Fruit fly (Drosophila melanogaster) whole organism, pupa: ENCODE measurements around the gene CG34155.

Experiments
- CG10348 ChIP-seq: fragments of 200-800 bp; sonication (Bioruptor generic); IDR thresholded peaks from 2 replicates; pipeline ENCODE4 v1.3.6; 2022; ENCODE audit warnings: missing biosample characterization, missing genetic modification characterization
- CG12605 ChIP-seq: fragments of 200-800 bp; sonication (Bioruptor generic); IDR thresholded peaks from 2 replicates; pipeline ENCODE4 v1.3.6; 2022; ENCODE audit warnings: missing biosample characterization, missing genetic modification characterization
- CG13204 ChIP-seq: fragments of 200-800 bp; sonication (Bioruptor generic); optimal IDR thresholded peaks from 2 replicates; lab custom pipeline; 2018; ENCODE audit warnings: missing biosample characterization, mild to moderate bottlenecking, missing genetic modification characterization, moderate library complexity
- CG14655 ChIP-seq: fragments of 200-800 bp; sonication (Bioruptor generic); optimal IDR thresholded peaks from 3 replicates; lab custom pipeline; 2017; ENCODE audit warnings: mild to moderate bottlenecking, missing biosample characterization, missing genetic modification reagents, missing genetic modification characterization
- CG15710 ChIP-seq: fragments of 200-800 bp; sonication (Bioruptor generic); optimal IDR thresholded peaks from 2 replicates; lab custom pipeline; 2018; ENCODE audit warnings: missing biosample characterization, mild to moderate bottlenecking, missing genetic modification characterization, moderate library complexity
- CG17806 ChIP-seq: fragments of 200-800 bp; sonication (Bioruptor generic); optimal IDR thresholded peaks from 2 replicates; lab custom pipeline; 2018; ENCODE audit warnings: missing biosample characterization, mild to moderate bottlenecking, missing genetic modification characterization, moderate library complexity
- CG32121 ChIP-seq: fragments of 200-800 bp; sonication (Bioruptor generic); IDR thresholded peaks from 2 replicates; pipeline ENCODE4 v1.3.6; 2022; ENCODE audit warnings: missing biosample characterization, missing genetic modification characterization
- CG34367 ChIP-seq: fragments of 200-800 bp; sonication (Bioruptor generic); optimal IDR thresholded peaks from 2 replicates; lab custom pipeline; 2018; ENCODE audit warnings: missing biosample characterization, mild to moderate bottlenecking, missing genetic modification characterization
- CG4496 ChIP-seq: fragments of 200-800 bp; sonication (Bioruptor generic); IDR thresholded peaks from 3 replicates; pipeline ENCODE4 v1.3.6; 2022; ENCODE audit warnings: missing biosample characterization, missing genetic modification characterization
- CG8159 ChIP-seq: fragments of 200-800 bp; sonication (Bioruptor generic); optimal IDR thresholded peaks from 3 replicates; lab custom pipeline; 2018; ENCODE audit warnings: missing biosample characterization, mild to moderate bottlenecking, missing genetic modification characterization, moderate library complexity
- CG8301 ChIP-seq: fragments of 200-800 bp; sonication (Bioruptor generic); optimal IDR thresholded peaks from 2 replicates; lab custom pipeline; 2018; ENCODE audit warnings: missing biosample characterization, mild to moderate bottlenecking, missing genetic modification characterization
- CG9948 ChIP-seq: fragments of 200-800 bp; sonication (Bioruptor generic); optimal IDR thresholded peaks from 2 replicates; lab custom pipeline; 2018; ENCODE audit warnings: missing biosample characterization, mild to moderate bottlenecking, missing genetic modification characterization, moderate library complexity
- D1 ChIP-seq: fragments of 200-800 bp; sonication (Bioruptor generic); optimal IDR thresholded peaks from 2 replicates; lab custom pipeline; 2018; ENCODE audit warnings: missing biosample characterization, mild to moderate bottlenecking, missing genetic modification characterization, moderate library complexity
- EcR ChIP-seq: fragments of 200-800 bp; sonication (Bioruptor generic); optimal IDR thresholded peaks from 3 replicates; lab custom pipeline; 2019; ENCODE audit warnings: missing biosample characterization, missing genetic modification characterization, mild to moderate bottlenecking, moderate library complexity, missing genetic modification reagents
- Ets98B ChIP-seq: fragments of 200-800 bp; sonication (Bioruptor generic); IDR thresholded peaks from 2 replicates; pipeline ENCODE4 v1.3.6; 2022; ENCODE audit warnings: missing biosample characterization, missing genetic modification characterization
- Pif1A ChIP-seq: fragments of 200-800 bp; sonication (Bioruptor generic); optimal IDR thresholded peaks from 3 replicates; lab custom pipeline; 2016; ENCODE audit warnings: missing biosample characterization, missing genetic modification characterization
- Pif1B ChIP-seq: fragments of 200-800 bp; sonication (Bioruptor generic); optimal IDR thresholded peaks from 3 replicates; lab custom pipeline; 2016; ENCODE audit warnings: missing biosample characterization, missing genetic modification characterization
- Snoo ChIP-seq: fragments of 200-800 bp; sonication (Bioruptor generic); optimal IDR thresholded peaks from 3 replicates; lab custom pipeline; 2017; ENCODE audit warnings: missing biosample characterization, mild to moderate bottlenecking, missing genetic modification characterization, inconsistent platforms
- fd96Ca ChIP-seq: fragments of 200-800 bp; sonication (Bioruptor generic); IDR thresholded peaks from 3 replicates; pipeline ENCODE4 v1.3.6; 2022; ENCODE audit warnings: missing biosample characterization, missing genetic modification characterization
- gl ChIP-seq: fragments of 200-800 bp; sonication (Bioruptor generic); optimal IDR thresholded peaks from 2 replicates; lab custom pipeline; 2018; ENCODE audit warnings: missing biosample characterization, mild to moderate bottlenecking, missing genetic modification characterization
- rn ChIP-seq: fragments of 200-800 bp; sonication (Bioruptor generic); IDR thresholded peaks from 2 replicates; pipeline ENCODE4 v1.3.6; 2022; ENCODE audit warnings: missing biosample characterization, missing genetic modification characterization

CG34155 gene

DNA sequence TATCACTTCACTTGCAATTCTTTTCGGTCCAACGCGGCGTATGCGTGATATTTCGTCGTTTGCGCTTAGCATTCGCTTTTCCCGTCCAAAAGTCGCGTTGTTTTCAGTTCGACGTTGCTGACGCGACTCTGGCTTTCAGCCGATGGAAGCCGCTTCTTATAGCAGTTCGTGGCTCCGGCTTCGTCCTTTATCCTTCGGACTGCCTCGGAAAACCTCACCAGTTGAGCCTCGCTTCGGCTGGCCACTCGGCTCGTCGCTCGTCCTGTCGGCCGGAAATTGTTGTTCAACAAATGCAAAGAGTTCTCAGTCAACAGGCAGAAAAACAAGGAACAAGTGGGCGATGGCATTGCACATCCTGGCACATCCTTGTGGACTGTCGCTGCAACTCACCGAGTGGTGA, at the start of gene CG34155:
CG34155 (minus strand) TSS at position 130 of the 400 bp plus-strand sequence.
- TF ChIP-seq CG17806 (tag; lab: Kevin White, UChicago) (no peak), CG32121 (GFP tag; lab: Robert Waterston, UW) (no peak), CG12605 (GFP tag; lab: Robert Waterston, UW) (no peak), rn (GFP tag; lab: Robert Waterston, UW) (no peak), gl (tag; lab: Kevin White, UChicago) (no peak), CG8301 (no peak), EcR (GFP tag; lab: Kevin White, UChicago) (no peak), Pif1B (GFP tag; lab: Kevin White, UChicago) (no peak), Pif1A (GFP tag; lab: Kevin White, UChicago) (no peak), CG14655 (GFP tag; lab: Kevin White, UChicago) (no peak), CG8159 (no peak), fd96Ca (GFP tag; lab: Robert Waterston, UW) (no peak), Snoo (tag; lab: Kevin White, UChicago) (no peak), CG34367 (tag; lab: Kevin White, UChicago) (no peak), CG10348 (no peak), CG13204 (GFP tag; lab: Kevin White, UChicago) (no peak), D1 (tag; lab: Kevin White, UChicago) (no peak)

DNA sequence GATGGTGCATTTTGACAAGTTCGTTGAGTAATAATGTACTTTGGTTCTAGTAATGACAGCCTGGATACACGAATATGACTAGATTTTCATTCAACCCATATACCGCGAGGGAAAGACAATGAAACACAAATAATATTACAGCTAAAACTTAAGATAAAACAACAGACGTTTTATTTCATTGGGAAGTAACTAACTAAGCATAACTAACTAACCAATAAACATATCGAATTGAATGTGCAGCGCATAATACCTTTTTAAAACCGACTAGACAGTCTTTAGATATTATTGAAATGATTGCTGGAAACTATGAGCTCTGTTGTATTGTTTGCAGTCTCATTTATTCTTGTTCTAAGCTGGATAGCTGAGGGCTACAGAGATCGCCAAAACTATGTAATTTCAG, 45.9 kb upstream of the CG34155 start, which contains the start of gene CG31016:
CG31016 (plus strand) TSS at position 301 of the 400 bp plus-strand sequence.
- TF ChIP-seq fd96Ca (GFP tag; lab: Robert Waterston, UW) (no peak), Snoo (tag; lab: Kevin White, UChicago) (no peak), D1 (tag; lab: Kevin White, UChicago) (no peak), CG34367 (tag; lab: Kevin White, UChicago) (no peak), CG9948 (no peak), CG15710 (tag; lab: Kevin White, UChicago) (no peak), CG17806 (tag; lab: Kevin White, UChicago) (no peak), CG8159 (no peak), EcR (GFP tag; lab: Kevin White, UChicago) (no peak), CG4496 (GFP tag; lab: Robert Waterston, UW) (no peak), Ets98B (GFP tag; lab: Robert Waterston, UW) (no peak), CG8301 (no peak), CG12605 (GFP tag; lab: Robert Waterston, UW) (no peak), CG32121 (GFP tag; lab: Robert Waterston, UW) (no peak), gl (tag; lab: Kevin White, UChicago) (no peak)

DNA sequence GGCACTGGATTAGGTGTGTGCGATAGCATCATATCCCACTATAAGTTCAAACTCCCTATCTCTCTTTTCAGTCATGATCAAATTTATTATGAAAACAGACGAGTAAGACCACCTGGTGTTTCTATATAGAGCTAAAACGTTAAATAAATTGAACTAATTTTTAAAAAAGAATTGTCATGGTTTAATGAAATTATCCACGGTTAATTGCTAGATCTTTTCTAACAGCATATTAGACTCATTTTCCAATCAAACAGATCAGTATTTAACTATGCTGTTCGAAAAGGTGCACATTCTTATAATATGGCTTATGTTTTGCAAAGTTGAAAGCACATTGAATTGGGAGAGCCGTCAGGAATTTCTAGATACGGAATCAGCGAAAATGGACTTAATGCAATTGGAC, 43.9 kb upstream of the CG34155 start, which contains the start of gene PH4alphaNE3:
PH4alphaNE3 (plus strand) TSS at position 301 of the 400 bp plus-strand sequence.
- no peak for TF ChIP-seq CG8301

DNA sequence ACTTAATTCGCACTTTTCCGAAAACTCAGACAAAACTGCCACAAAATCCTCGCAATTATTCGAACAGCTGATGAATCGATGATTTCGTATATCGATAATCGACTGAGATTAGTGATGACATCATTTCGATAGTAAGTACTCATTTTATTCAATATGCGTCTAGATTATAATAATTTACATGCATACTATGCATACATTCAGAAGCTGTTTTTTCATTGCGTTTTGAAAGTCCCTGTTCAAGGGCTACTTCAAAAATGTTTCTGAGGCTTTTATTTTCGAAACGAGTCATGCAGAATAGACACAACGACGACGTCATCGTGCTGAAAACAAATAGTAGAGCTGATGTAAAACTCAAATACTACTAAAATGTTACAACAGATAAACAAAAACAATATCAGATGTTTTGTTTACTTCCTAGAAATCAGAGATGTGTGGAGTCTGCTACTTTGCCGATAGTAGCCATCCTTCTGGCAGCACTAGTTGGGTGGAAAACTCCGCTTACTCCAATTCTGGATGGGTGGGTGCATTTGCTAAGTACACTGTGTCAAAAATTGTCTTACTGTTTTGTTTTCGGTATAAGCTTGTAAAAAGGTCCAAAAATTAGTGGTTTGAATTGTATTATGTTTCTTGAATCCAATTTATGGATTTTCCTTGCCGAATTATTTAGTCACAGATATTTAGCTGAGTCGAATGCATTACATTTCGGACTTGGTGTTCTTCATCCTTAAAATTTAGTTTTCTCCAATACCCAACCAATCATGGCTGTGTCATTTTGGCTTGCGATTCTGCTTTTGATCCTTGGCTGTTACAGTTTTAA, 41.6 kb upstream of the CG34155 start, which contains the start of the genes CG2246 and CG31021:
CG2246 (minus strand) TSS at position 50 of the 817 bp plus-strand sequence.
CG31021 (plus strand) TSS at position 767 of the 817 bp plus-strand sequence.
- TF ChIP-seq CG15710 (tag; lab: Kevin White, UChicago): no peak
- TF ChIP-seq CG4496 (GFP tag; lab: Robert Waterston, UW): peak; percentile 45; the same call in 2 of the 3 replicates
- peak; percentile 31 for TF ChIP-seq Ets98B (GFP tag; lab: Robert Waterston, UW)
- no peak for TF ChIP-seq Snoo (tag; lab: Kevin White, UChicago)
- no peak for TF ChIP-seq CG10348
- TF ChIP-seq Pif1A (GFP tag; lab: Kevin White, UChicago): peak; percentile 23
- TF ChIP-seq, all 21 proteins: peak for 3

DNA sequence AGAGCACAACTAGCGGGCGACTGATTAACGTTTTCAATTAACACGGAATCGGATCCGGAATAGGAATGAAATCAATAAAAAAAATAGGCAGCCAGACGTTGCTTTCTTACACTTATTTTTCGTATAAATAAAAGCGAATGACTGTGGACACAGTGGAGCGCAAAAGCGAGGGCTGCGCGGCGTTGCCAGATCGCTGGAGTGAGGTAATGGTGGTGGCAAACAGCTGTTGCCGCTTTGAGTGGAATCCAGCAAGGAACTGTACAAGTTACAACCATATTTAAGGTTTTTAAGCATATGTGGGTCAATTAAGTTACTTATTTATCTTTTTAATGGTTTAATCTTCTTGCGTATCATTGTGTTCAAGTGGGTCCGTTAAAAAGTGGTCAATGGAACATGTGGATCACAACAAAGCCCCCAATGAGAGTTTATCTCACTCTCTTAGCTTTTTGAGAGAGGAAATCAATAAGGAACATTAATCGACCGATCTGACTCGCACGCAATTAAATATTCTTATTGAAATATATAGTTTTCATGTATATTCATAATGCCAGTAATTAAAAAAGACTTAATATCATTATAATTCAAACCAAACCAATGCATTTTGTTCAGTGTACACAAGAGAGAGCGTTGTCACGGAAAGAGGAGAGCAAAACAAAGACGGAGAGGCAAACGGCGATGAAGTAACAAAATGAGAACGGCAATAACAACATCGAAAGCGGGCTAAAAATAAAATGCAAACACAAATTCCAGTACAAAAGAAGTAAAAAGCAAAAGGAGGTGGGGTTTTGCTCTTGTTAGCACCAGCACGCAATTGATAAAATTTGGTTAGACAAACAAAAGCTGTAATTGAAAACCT, 40.4 kb upstream of the CG34155 start:
- TF ChIP-seq CG4496 (GFP tag; lab: Robert Waterston, UW) (peak; percentile 97), Ets98B (GFP tag; lab: Robert Waterston, UW) (peak; percentile 97), CG17806 (tag; lab: Kevin White, UChicago) (peak; percentile 88), EcR (GFP tag; lab: Kevin White, UChicago) (peak; percentile 58), Pif1A (GFP tag; lab: Kevin White, UChicago) (peak; percentile 94), D1 (tag; lab: Kevin White, UChicago) (no peak), CG10348 (0 out of 2 replicates have a peak, but pooled peaks have one; percentile 15), CG14655 (GFP tag; lab: Kevin White, UChicago) (peak; percentile 87), fd96Ca (GFP tag; lab: Robert Waterston, UW) (peak; percentile 93), CG34367 (tag; lab: Kevin White, UChicago) (peak; percentile 78), CG9948 (peak; percentile 77), CG12605 (GFP tag; lab: Robert Waterston, UW) (peak; percentile 95), Snoo (tag; lab: Kevin White, UChicago) (peak; percentile 88), CG15710 (tag; lab: Kevin White, UChicago) (peak; percentile 83), gl (tag; lab: Kevin White, UChicago) (peak; percentile 35), Pif1B (GFP tag; lab: Kevin White, UChicago) (peak; percentile 92), CG8159 (peak; percentile 86), rn (GFP tag; lab: Robert Waterston, UW) (peak; percentile 82), CG13204 (GFP tag; lab: Kevin White, UChicago) (peak; percentile 54), CG8301 (peak; percentile 88), CG32121 (GFP tag; lab: Robert Waterston, UW) (peak; percentile 96)
- TF ChIP-seq, all 21 proteins: peak for 20
